Worm (Caenorhabditis elegans) whole organism, L2 larva: ENCODE results near the gene F21A3.4.

Experiments
- alr-1 ChIP-seq: fragments of 150-350 bp; optimal IDR thresholded peaks from 2 replicates; lab custom pipeline; 2014; ENCODE audit warnings: missing biosample characterization, missing genetic modification characterization
- ceh-82 ChIP-seq: fragments of 150-350 bp; optimal IDR thresholded peaks from 2 replicates; lab custom pipeline; 2014; ENCODE audit warnings: missing biosample characterization, missing genetic modification characterization
- dmd-4 ChIP-seq: sonication (generic microtip); optimal IDR thresholded peaks from 2 replicates; lab custom pipeline; 2017; ENCODE audit warnings: missing biosample characterization, missing genetic modification characterization
- nhr-12 ChIP-seq: fragments of 150-350 bp; optimal IDR thresholded peaks from 2 replicates; lab custom pipeline; 2014; ENCODE audit warnings: missing biosample characterization, missing genetic modification characterization
- nhr-6 ChIP-seq: fragments of 150-350 bp; optimal IDR thresholded peaks from 2 replicates; lab custom pipeline; 2014; ENCODE audit warnings: missing biosample characterization, missing genetic modification characterization
- snpc-4 ChIP-seq: fragments of 150-350 bp; optimal IDR thresholded peaks from 2 replicates; lab custom pipeline; 2014; ENCODE audit warnings: missing biosample characterization, missing genetic modification characterization
- zag-1 ChIP-seq: fragments of 150-350 bp; optimal IDR thresholded peaks from 2 replicates; lab custom pipeline; 2014; ENCODE audit warnings: missing biosample characterization, missing genetic modification characterization
- ztf-11 ChIP-seq: sonication (generic microtip); optimal IDR thresholded peaks from 2 replicates; lab custom pipeline; 2017; ENCODE audit warnings: missing biosample characterization, missing genetic modification characterization
- ztf-4 ChIP-seq: fragments of 150-350 bp; optimal IDR thresholded peaks from 2 replicates; lab custom pipeline; 2014; ENCODE audit warnings: missing biosample characterization, missing genetic modification characterization

DNA sequence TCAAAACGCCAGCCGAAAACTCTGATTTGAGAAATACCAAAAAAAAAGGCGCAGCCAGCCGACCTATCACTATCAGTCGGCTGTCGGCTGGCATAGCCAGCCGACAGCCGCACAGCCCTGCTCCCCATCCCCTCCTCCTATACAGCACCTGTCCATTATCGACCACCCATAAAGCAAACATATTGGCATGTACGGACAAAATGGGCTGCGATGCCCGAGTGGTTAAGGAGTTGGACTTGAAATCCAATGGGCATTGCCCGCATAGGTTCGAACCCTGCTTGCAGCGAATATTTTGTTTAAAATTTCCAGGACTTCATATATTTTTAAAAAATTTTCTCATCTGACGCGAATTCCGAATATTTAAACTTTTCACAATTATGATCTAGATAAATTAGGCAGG, 14.0 kb downstream of the F21A3.4 start:
- TF ChIP-seq ceh-82 (tag; lab: Kevin White, UChicago) (no peak), nhr-6 (tag; lab: Kevin White, UChicago) (no peak), dmd-4 (tag; lab: Kevin White, UChicago) (no peak), snpc-4 (no peak), alr-1 (no peak), zag-1 (tag; lab: Kevin White, UChicago) (no peak), nhr-12 (tag; lab: Kevin White, UChicago) (no peak), ztf-11 (tag; lab: Kevin White, UChicago) (no peak), ztf-4 (tag; lab: Kevin White, UChicago) (no peak)
